Fruit fly (Drosophila melanogaster) whole organism, embryonic: Measurements from ENCODE around the gene Ir67c.

ENCODE experiments used
- CG11560 ChIP-seq: fragments of 200-800 bp; sonication (Bioruptor generic); IDR thresholded peaks from 3 replicates; pipeline ENCODE4 v1.3.6; 2022; ENCODE audit warnings: missing biosample characterization, missing genetic modification characterization
- CG2120 ChIP-seq: fragments of 200-800 bp; sonication (Bioruptor generic); optimal IDR thresholded peaks from 3 replicates; lab custom pipeline; 2016; ENCODE audit warnings: missing biosample characterization, missing genetic modification characterization
- CG30403 ChIP-seq: fragments of 200-800 bp; sonication (Bioruptor generic); optimal IDR thresholded peaks from 3 replicates; lab custom pipeline; 2016; ENCODE audit warnings: missing biosample characterization, missing genetic modification characterization
- CG8944 ChIP-seq: fragments of 200-800 bp; sonication (Bioruptor generic); optimal IDR thresholded peaks from 3 replicates; lab custom pipeline; 2016; ENCODE audit warnings: missing biosample characterization, missing genetic modification characterization
- ERR ChIP-seq: fragments of 200-800 bp; sonication (Bioruptor generic); optimal IDR thresholded peaks from 2 replicates; lab custom pipeline; 2016; ENCODE audit warnings: missing biosample characterization, missing genetic modification characterization
- gcm2 ChIP-seq: fragments of 200-800 bp; sonication (Bioruptor generic); optimal IDR thresholded peaks from 2 replicates; lab custom pipeline; 2016; ENCODE audit warnings: missing biosample characterization, missing genetic modification characterization
- luna ChIP-seq: fragments of 200-800 bp; sonication (Bioruptor generic); optimal IDR thresholded peaks from 2 replicates; lab custom pipeline; 2016; ENCODE audit warnings: missing biosample characterization, missing genetic modification characterization
- schlank ChIP-seq: fragments of 200-800 bp; sonication (Bioruptor generic); optimal IDR thresholded peaks from 2 replicates; lab custom pipeline; 2018; ENCODE audit warnings: missing biosample characterization, mild to moderate bottlenecking, missing genetic modification characterization
- trh ChIP-seq: fragments of 200-800 bp; sonication (Bioruptor generic); optimal IDR thresholded peaks from 2 replicates; lab custom pipeline; 2016; ENCODE audit warnings: missing biosample characterization, missing genetic modification characterization

DNA sequence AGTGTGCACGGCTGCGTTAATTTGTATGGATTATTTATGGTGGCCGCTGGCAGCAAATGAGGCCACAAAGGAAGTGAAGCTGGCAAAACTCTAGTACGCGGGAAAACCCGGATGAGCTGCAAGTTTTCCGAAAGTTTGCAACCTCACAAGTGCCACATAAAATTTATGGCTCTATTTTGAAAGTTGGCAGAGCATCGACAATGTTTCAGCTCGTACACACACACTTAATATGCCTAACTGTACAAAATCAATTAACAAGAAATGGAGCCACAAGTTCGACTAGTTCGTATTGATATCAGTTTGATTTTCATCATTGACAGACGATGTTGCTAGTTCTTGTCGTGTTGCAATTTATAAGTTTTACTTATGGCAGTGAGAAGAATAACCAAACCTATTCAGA lies 44.3 kb upstream of the Ir67c start, which contains the start of gene CG46430:
- TF ChIP-seq CG2120 (GFP tag; lab: Kevin White, UChicago): no peak
- TF ChIP-seq ERR (GFP tag; lab: Kevin White, UChicago): no peak
- TF ChIP-seq gcm2 (GFP tag; lab: Kevin White, UChicago): no peak
- no peak for TF ChIP-seq schlank
- no peak for TF ChIP-seq luna
- TF ChIP-seq trh (GFP tag; lab: Kevin White, UChicago): no peak
- TF ChIP-seq CG30403 (GFP tag; lab: Kevin White, UChicago): no peak
- no peak for TF ChIP-seq CG8944 (GFP tag; lab: Kevin White, UChicago)
- no peak for TF ChIP-seq CG11560 (tag; lab: Robert Waterston, UW)
